Worm (Caenorhabditis elegans) whole organism, L3 larva: ENCODE data around the gene col-36.

Experiments used
- R02D3.7 ChIP-seq: fragments of 150-350 bp; optimal IDR thresholded peaks from 2 replicates; lab custom pipeline; 2014; ENCODE audit warnings: missing biosample characterization, missing genetic modification characterization
- ZK546.5 ChIP-seq: sonication (generic microtip); optimal IDR thresholded peaks from 2 replicates; lab custom pipeline; 2017; ENCODE audit warnings: missing biosample characterization, missing genetic modification characterization
- aly-2 ChIP-seq: fragments of 150-350 bp; optimal IDR thresholded peaks from 2 replicates; lab custom pipeline; 2014; ENCODE audit warnings: missing biosample characterization, missing genetic modification characterization
- ama-1 ChIP-seq: fragments of 150-350 bp; optimal IDR thresholded peaks from 2 replicates; lab custom pipeline; 2018
- ceh-16 ChIP-seq: sonication (generic microtip); optimal IDR thresholded peaks from 2 replicates; lab custom pipeline; 2017; ENCODE audit warnings: missing biosample characterization, missing genetic modification characterization
- ceh-28 ChIP-seq: fragments of 150-350 bp; optimal IDR thresholded peaks from 2 replicates; lab custom pipeline; 2014; ENCODE audit warnings: missing biosample characterization, missing genetic modification reagents, missing genetic modification characterization
- ceh-82 ChIP-seq: fragments of 150-350 bp; optimal IDR thresholded peaks from 2 replicates; lab custom pipeline; 2014; ENCODE audit warnings: missing biosample characterization, missing genetic modification characterization
- ceh-9 ChIP-seq: sonication (generic microtip); optimal IDR thresholded peaks from 2 replicates; lab custom pipeline; 2018; ENCODE audit warnings: missing biosample characterization, missing genetic modification characterization
- egl-5 ChIP-seq: fragments of 150-350 bp; optimal IDR thresholded peaks from 2 replicates; lab custom pipeline; 2017; ENCODE audit warnings: missing biosample characterization, missing genetic modification reagents, missing genetic modification characterization, inconsistent platforms
- elt-1 ChIP-seq: fragments of 150-350 bp; optimal IDR thresholded peaks from 2 replicates; lab custom pipeline; 2014; ENCODE audit warnings: missing biosample characterization, missing genetic modification characterization
- elt-2 ChIP-seq: sonication (generic microtip); optimal IDR thresholded peaks from 2 replicates; lab custom pipeline; 2016; ENCODE audit warnings: missing genetic modification reagents, mild to moderate bottlenecking, missing genetic modification characterization, missing compliant biosample characterization
- elt-3 ChIP-seq, 3 experiments: fragments of 150-350 bp in 1 of 3; sonication (generic microtip) in 2 of 3; optimal IDR thresholded peaks; 2 replicates in 2 of 3; 4 replicates in 1 of 3; lab custom pipeline; 2014 to 2017; ENCODE audit warnings: missing biosample characterization in 3 of 3, missing genetic modification characterization in 3 of 3
- eor-1 ChIP-seq, 2 experiments: fragments of 150-350 bp; optimal IDR thresholded peaks; 2 replicates each; lab custom pipeline; 2014 to 2018; ENCODE audit warnings: missing biosample characterization in 2 of 2, missing genetic modification characterization in 2 of 2
- fkh-10 ChIP-seq: sonication (generic microtip); optimal IDR thresholded peaks from 2 replicates; lab custom pipeline; 2017; ENCODE audit warnings: missing biosample characterization, missing genetic modification reagents, missing genetic modification characterization
- fkh-2 ChIP-seq: fragments of 150-350 bp; optimal IDR thresholded peaks from 2 replicates; lab custom pipeline; 2014; ENCODE audit warnings: missing biosample characterization, missing genetic modification reagents, missing genetic modification characterization
- fos-1 ChIP-seq: fragments of 150-350 bp; optimal IDR thresholded peaks from 2 replicates; lab custom pipeline; 2014; ENCODE audit warnings: missing biosample characterization, missing genetic modification characterization
- hmg-11 ChIP-seq: sonication (generic microtip); optimal IDR thresholded peaks from 2 replicates; lab custom pipeline; 2016; ENCODE audit warnings: missing genetic modification characterization, missing compliant biosample characterization
- jun-1 ChIP-seq: fragments of 150-350 bp; optimal IDR thresholded peaks from 2 replicates; lab custom pipeline; 2014; ENCODE audit warnings: missing biosample characterization, missing genetic modification reagents, missing genetic modification characterization
- lin-15B ChIP-seq: fragments of 150-350 bp; optimal IDR thresholded peaks from 2 replicates; lab custom pipeline; 2014; ENCODE audit warnings: missing biosample characterization, missing genetic modification characterization
- lin-39 ChIP-seq: fragments of 150-350 bp; optimal IDR thresholded peaks from 2 replicates; lab custom pipeline; 2018; ENCODE audit warnings: missing biosample characterization, missing genetic modification reagents, missing genetic modification characterization
- lsy-12 ChIP-seq: sonication (generic microtip); optimal IDR thresholded peaks from 2 replicates; lab custom pipeline; 2016; ENCODE audit warnings: mild to moderate bottlenecking, missing genetic modification characterization, missing compliant biosample characterization
- mdl-1 ChIP-seq: fragments of 150-350 bp; optimal IDR thresholded peaks from 2 replicates; lab custom pipeline; 2014; ENCODE audit warnings: missing biosample characterization, missing genetic modification characterization
- nfya-1 ChIP-seq: sonication (generic microtip); optimal IDR thresholded peaks from 2 replicates; lab custom pipeline; 2017; ENCODE audit warnings: missing genetic modification characterization, mild to moderate bottlenecking, missing compliant biosample characterization, antibody characterized with exemption, moderate library complexity; ENCODE audit not compliant: insufficient read depth
- nhr-11 ChIP-seq: fragments of 150-350 bp; optimal IDR thresholded peaks from 2 replicates; lab custom pipeline; 2014; ENCODE audit warnings: missing biosample characterization, missing genetic modification characterization
- nhr-23 ChIP-seq: fragments of 150-350 bp; optimal IDR thresholded peaks from 2 replicates; lab custom pipeline; 2014; ENCODE audit warnings: missing biosample characterization, missing genetic modification reagents, missing genetic modification characterization
- nhr-237 ChIP-seq: fragments of 150-350 bp; optimal IDR thresholded peaks from 2 replicates; lab custom pipeline; 2014; ENCODE audit warnings: missing biosample characterization, missing genetic modification characterization
- nhr-25 ChIP-seq: sonication (generic microtip); optimal IDR thresholded peaks from 2 replicates; lab custom pipeline; 2017; ENCODE audit warnings: missing biosample characterization, missing genetic modification characterization
- nhr-28 ChIP-seq: fragments of 150-350 bp; optimal IDR thresholded peaks from 2 replicates; lab custom pipeline; 2014; ENCODE audit warnings: missing biosample characterization, missing genetic modification characterization
- nhr-43 ChIP-seq: sonication (generic microtip); optimal IDR thresholded peaks from 2 replicates; lab custom pipeline; 2016; ENCODE audit warnings: mild to moderate bottlenecking, missing genetic modification characterization, missing compliant biosample characterization; ENCODE audit not compliant: poor library complexity, severe bottlenecking
- nhr-67 ChIP-seq: fragments of 150-350 bp; optimal IDR thresholded peaks from 2 replicates; lab custom pipeline; 2014; ENCODE audit warnings: missing biosample characterization, missing genetic modification characterization
- nhr-76 ChIP-seq: fragments of 150-350 bp; sonication (generic microtip); optimal IDR thresholded peaks from 5 replicates; lab custom pipeline; 2014; ENCODE audit warnings: missing biosample characterization, missing genetic modification characterization
- nhr-77 ChIP-seq: fragments of 150-350 bp; optimal IDR thresholded peaks from 2 replicates; lab custom pipeline; 2014; ENCODE audit warnings: missing biosample characterization, missing genetic modification characterization
- pha-4 ChIP-seq: fragments of 150-350 bp; optimal IDR thresholded peaks from 2 replicates; lab custom pipeline; 2014; ENCODE audit warnings: missing biosample characterization, missing genetic modification reagents, missing genetic modification characterization
- pqm-1 ChIP-seq: fragments of 150-350 bp; optimal IDR thresholded peaks from 2 replicates; lab custom pipeline; 2017; ENCODE audit warnings: missing biosample characterization, missing genetic modification characterization, inconsistent platforms
- sea-2 ChIP-seq: fragments of 150-350 bp; sonication (generic microtip); optimal IDR thresholded peaks from 4 replicates; lab custom pipeline; 2014; ENCODE audit warnings: missing biosample characterization, missing genetic modification reagents, missing genetic modification characterization
- skn-1 ChIP-seq: fragments of 150-350 bp; optimal IDR thresholded peaks from 2 replicates; lab custom pipeline; 2014; ENCODE audit warnings: missing biosample characterization, missing genetic modification characterization
- snpc-4 ChIP-seq: fragments of 150-350 bp; optimal IDR thresholded peaks from 2 replicates; lab custom pipeline; 2014; ENCODE audit warnings: missing biosample characterization, missing genetic modification characterization
- tbx-2 ChIP-seq: sonication (generic microtip); optimal IDR thresholded peaks from 2 replicates; lab custom pipeline; 2016; ENCODE audit warnings: mild to moderate bottlenecking, missing genetic modification characterization, missing compliant biosample characterization
- unc-39 ChIP-seq: sonication (generic microtip); optimal IDR thresholded peaks from 4 replicates; lab custom pipeline; 2017; ENCODE audit warnings: missing biosample characterization, missing genetic modification characterization
- unc-62 ChIP-seq: fragments of 150-350 bp; sonication (generic microtip); optimal IDR thresholded peaks from 4 replicates; lab custom pipeline; 2014; ENCODE audit warnings: missing biosample characterization, missing genetic modification reagents, missing genetic modification characterization
- ztf-4 ChIP-seq: fragments of 150-350 bp; optimal IDR thresholded peaks from 2 replicates; lab custom pipeline; 2014; ENCODE audit warnings: missing biosample characterization, missing genetic modification characterization

The col-36 gene

DNA sequence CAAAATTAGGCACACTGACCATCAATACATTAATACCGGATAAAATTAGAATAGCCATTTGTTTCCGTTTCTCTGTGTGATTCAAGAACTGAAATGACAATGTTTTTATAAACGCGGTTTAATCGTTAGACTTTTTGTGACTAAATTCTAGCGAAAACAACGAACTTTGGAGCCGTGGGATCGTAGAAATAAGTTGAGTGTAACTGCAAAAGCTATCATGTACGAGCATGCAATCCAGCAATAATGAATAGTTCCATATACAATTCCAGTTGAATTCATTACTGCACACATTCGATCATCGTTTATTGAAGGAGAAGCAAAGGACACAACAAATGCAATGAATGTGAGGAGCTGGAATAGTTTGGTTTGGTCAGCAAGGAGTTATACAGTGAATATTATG lies 17.5 kb upstream of the col-36 start:
- TF ChIP-seq pqm-1 (tag; lab: Kevin White, UChicago), result no peak
- TF ChIP-seq ceh-16, result no peak
- TF ChIP-seq nhr-76 (tag; lab: Kevin White, UChicago), result no peak
- no peak for TF ChIP-seq fkh-2 (tag; lab: Kevin White, UChicago)
- no peak for TF ChIP-seq nhr-43 (tag; lab: Kevin White, UChicago)
- no peak for TF ChIP-seq ceh-82 (tag; lab: Kevin White, UChicago)
- no peak for TF ChIP-seq ceh-28
- TF ChIP-seq nhr-23 (tag; lab: Kevin White, UChicago), result no peak
- no peak for TF ChIP-seq elt-1 (tag; lab: Kevin White, UChicago)
- no peak for TF ChIP-seq hmg-11

- no peak for TF ChIP-seq nhr-237 (tag; lab: Kevin White, UChicago)
- peak; percentile 27 for TF ChIP-seq nhr-77 (tag; lab: Kevin White, UChicago)
- TF ChIP-seq ztf-4 (tag; lab: Kevin White, UChicago), result peak; percentile 72
- no peak for TF ChIP-seq nhr-25 (tag; lab: Kevin White, UChicago)
- peak; percentile 25 for TF ChIP-seq egl-5
- TF ChIP-seq aly-2, result no peak
- TF ChIP-seq nhr-23 (tag; lab: Kevin White, UChicago), result no peak
- peak; percentile 14 for TF ChIP-seq lin-15B
- TF ChIP-seq elt-2 (tag; lab: Kevin White, UChicago), result peak; percentile 36
- TF ChIP-seq tbx-2, result peak; percentile 62
- TF ChIP-seq lin-39 (tag; lab: Kevin White, UChicago), result peak; percentile 68
- TF ChIP-seq pqm-1 (tag; lab: Kevin White, UChicago), result peak; percentile 11
- TF ChIP-seq nhr-28, result no peak
- TF ChIP-seq snpc-4 (tag; lab: Kevin White, UChicago), result peak; percentile 60
- TF ChIP-seq ama-1 (lab: Kevin White, UChicago), result peak; percentile 69
- TF ChIP-seq eor-1 (tag; optimal IDR thresholded peaks at IDR 0.05; lab: Kevin White, UChicago), result no peak
- TF ChIP-seq unc-62 (GFP tag; lab: Kevin White, UChicago), result no peak
- TF ChIP-seq sea-2 (GFP tag; lab: Kevin White, UChicago), result no peak
- TF ChIP-seq nhr-11 (tag; lab: Kevin White, UChicago), result no peak
- TF ChIP-seq nhr-43 (tag; lab: Kevin White, UChicago), result peak; percentile 75
- TF ChIP-seq pha-4 (tag; lab: Kevin White, UChicago), result peak; percentile 87
- TF ChIP-seq ceh-28, result no peak
- TF ChIP-seq nhr-76 (tag; lab: Kevin White, UChicago), result no peak
- TF ChIP-seq jun-1 (tag; lab: Kevin White, UChicago), result peak; percentile 15
- no peak for TF ChIP-seq ceh-9 (tag; lab: Kevin White, UChicago)
- TF ChIP-seq skn-1, result peak; percentile 6
- TF ChIP-seq mdl-1 (tag; lab: Kevin White, UChicago), result no peak
- TF ChIP-seq elt-3 (tag; optimal IDR thresholded peaks at IDR 0.05; lab: Kevin White, UChicago), result no peak
- peak; percentile 59 for TF ChIP-seq ceh-82 (tag; lab: Kevin White, UChicago)
- no peak for TF ChIP-seq fkh-10 (GFP tag; lab: Kevin White, UChicago)
- TF ChIP-seq lsy-12 (tag; lab: Kevin White, UChicago), result no peak
- TF ChIP-seq hmg-11, result no peak
- peak; percentile 16 for TF ChIP-seq R02D3.7
- peak; percentile 68 for TF ChIP-seq nfya-1
Observed at ce11 chrII:7183493-7184272, 15.1 kb upstream of the col-36 start, which contains the start of gene pdl-1. Gene pdl-1 (plus strand): TSS chrII:7183801.

ce11 chrII:7182630-7183029 lies 14.0 kb upstream of the col-36 start:
- TF ChIP-seq hmg-11 (peak; percentile 57), unc-39 (no peak), unc-62 (GFP tag; lab: Kevin White, UChicago) (no peak), sea-2 (GFP tag; lab: Kevin White, UChicago) (no peak), fos-1 (tag; lab: Kevin White, UChicago) (no peak), skn-1 (no peak), fkh-10 (GFP tag; lab: Kevin White, UChicago) (peak; percentile 72), ztf-4 (tag; lab: Kevin White, UChicago) (no peak), nhr-67 (tag; lab: Kevin White, UChicago) (no peak), snpc-4 (tag; lab: Kevin White, UChicago) (no peak), ama-1 (lab: Kevin White, UChicago) (no peak), ZK546.5 (tag; lab: Kevin White, UChicago) (no peak), nfya-1 (peak; percentile 58), mdl-1 (tag; lab: Kevin White, UChicago) (no peak)
